Worm (Caenorhabditis elegans) whole organism, young adult: ENCODE data around the gene flp-18.
A peak's percentile ranks its signal among the peaks of the same experiment; 100 is the strongest.

ENCODE experiments used
- C17E4.6 ChIP-seq: fragments of 200-800 bp; sonication (Bioruptor generic); IDR thresholded peaks from 2 replicates; pipeline ENCODE4 v1.3.6; 2022; ENCODE audit warnings: missing genetic modification reagents, missing genetic modification characterization, missing compliant biosample characterization
- F10E7.11 ChIP-seq: sonication (generic microtip); optimal IDR thresholded peaks from 2 replicates; lab custom pipeline; 2017; ENCODE audit warnings: mild to moderate bottlenecking, missing genetic modification characterization, moderate library complexity, missing compliant biosample characterization
- F23B12.7 ChIP-seq: sonication (generic microtip); optimal IDR thresholded peaks from 2 replicates; lab custom pipeline; 2017; ENCODE audit warnings: missing genetic modification characterization, mild to moderate bottlenecking, missing compliant biosample characterization, antibody characterized with exemption, moderate library complexity; ENCODE audit not compliant: insufficient read depth
- F33H1.4 ChIP-seq: fragments of 200-800 bp; sonication (Bioruptor generic); IDR thresholded peaks from 2 replicates; pipeline ENCODE4 v1.3.6; 2022; ENCODE audit warnings: missing genetic modification reagents, missing genetic modification characterization, missing compliant biosample characterization
- F39B2.1 ChIP-seq: fragments of 200-800 bp; sonication (Bioruptor generic); IDR thresholded peaks from 2 replicates; pipeline ENCODE4 v1.3.6; 2022; ENCODE audit warnings: missing genetic modification reagents, missing genetic modification characterization, missing compliant biosample characterization
- F57A8.1 ChIP-seq: fragments of 200-800 bp; sonication (Bioruptor generic); optimal IDR thresholded peaks from 2 replicates; lab custom pipeline; 2018; ENCODE audit warnings: mild to moderate bottlenecking, missing genetic modification characterization, moderate library complexity, missing compliant biosample characterization
- K12H6.12 ChIP-seq: fragments of 200-800 bp; sonication (Bioruptor generic); optimal IDR thresholded peaks from 2 replicates; lab custom pipeline; 2018; ENCODE audit warnings: mild to moderate bottlenecking, missing genetic modification characterization, missing compliant biosample characterization
- T26A5.8 ChIP-seq: sonication (generic microtip); optimal IDR thresholded peaks from 2 replicates; lab custom pipeline; 2016; ENCODE audit warnings: missing genetic modification characterization, missing compliant biosample characterization
- Y53F4B.3 ChIP-seq: fragments of 200-800 bp; sonication (Bioruptor generic); IDR thresholded peaks from 2 replicates; pipeline ENCODE4 v1.3.6; 2022; ENCODE audit warnings: missing genetic modification reagents, missing genetic modification characterization, missing compliant biosample characterization
- Y53G8AR.9 ChIP-seq: fragments of 200-800 bp; sonication (Bioruptor generic); conservative IDR thresholded peaks from 2 replicates; pipeline ENCODE4 v1.3.6; 2022; ENCODE audit warnings: missing genetic modification reagents, missing genetic modification characterization, missing compliant biosample characterization
- Y67H2A.10 ChIP-seq: fragments of 200-800 bp; sonication (Bioruptor generic); conservative IDR thresholded peaks from 2 replicates; pipeline ENCODE4 v1.3.6; 2022; ENCODE audit warnings: missing genetic modification reagents, missing genetic modification characterization, missing compliant biosample characterization
- Y95B8A.8 ChIP-seq: fragments of 200-800 bp; sonication (Bioruptor generic); IDR thresholded peaks from 2 replicates; pipeline ENCODE4 v1.3.6; 2022; ENCODE audit warnings: missing genetic modification reagents, missing genetic modification characterization, missing compliant biosample characterization
- ZK185.1 ChIP-seq: sonication (generic microtip); optimal IDR thresholded peaks from 2 replicates; lab custom pipeline; 2016; ENCODE audit warnings: mild to moderate bottlenecking, missing genetic modification characterization, missing compliant biosample characterization; ENCODE audit not compliant: poor library complexity, severe bottlenecking
- akir-1 ChIP-seq: fragments of 200-800 bp; sonication (Bioruptor generic); optimal IDR thresholded peaks from 2 replicates; lab custom pipeline; 2018; ENCODE audit warnings: mild to moderate bottlenecking, missing genetic modification characterization, moderate library complexity, missing compliant biosample characterization
- atf-7 ChIP-seq: sonication (generic microtip); optimal IDR thresholded peaks from 2 replicates; lab custom pipeline; 2017; ENCODE audit warnings: mild to moderate bottlenecking, missing genetic modification characterization, missing compliant biosample characterization
- athp-1 ChIP-seq: sonication (generic microtip); optimal IDR thresholded peaks from 2 replicates; lab custom pipeline; 2017; ENCODE audit warnings: mild to moderate bottlenecking, missing genetic modification characterization, missing compliant biosample characterization
- bed-1 ChIP-seq: fragments of 200-800 bp; sonication (Bioruptor generic); IDR thresholded peaks from 2 replicates; pipeline ENCODE4 v1.3.6; 2022; ENCODE audit warnings: missing genetic modification reagents, missing genetic modification characterization, missing compliant biosample characterization
- ceh-100 ChIP-seq: fragments of 200-800 bp; sonication (Bioruptor generic); IDR thresholded peaks from 2 replicates; pipeline ENCODE4 v1.3.6; 2022; ENCODE audit warnings: missing genetic modification reagents, missing genetic modification characterization, missing compliant biosample characterization
- chd-7 ChIP-seq: sonication (generic microtip); optimal IDR thresholded peaks from 2 replicates; lab custom pipeline; 2016; ENCODE audit warnings: mild to moderate bottlenecking, missing genetic modification characterization, moderate library complexity, missing compliant biosample characterization
- dox-1 ChIP-seq: fragments of 200-800 bp; sonication (Bioruptor generic); IDR thresholded peaks from 2 replicates; pipeline ENCODE4 v1.3.6; 2022; ENCODE audit warnings: missing genetic modification reagents, missing genetic modification characterization, missing compliant biosample characterization
- dpl-1 ChIP-seq: fragments of 150-350 bp; optimal IDR thresholded peaks from 2 replicates; lab custom pipeline; 2014; ENCODE audit warnings: missing biosample characterization, missing genetic modification reagents, missing genetic modification characterization
- egl-18 ChIP-seq: fragments of 200-800 bp; sonication (Bioruptor generic); IDR thresholded peaks from 2 replicates; pipeline ENCODE4 v1.3.6; 2022; ENCODE audit warnings: missing genetic modification reagents, missing genetic modification characterization, missing compliant biosample characterization
- ekl-4 ChIP-seq: fragments of 200-800 bp; sonication (Bioruptor generic); IDR thresholded peaks from 2 replicates; pipeline ENCODE4 v1.3.6; 2022; ENCODE audit warnings: missing genetic modification reagents, missing genetic modification characterization, missing compliant biosample characterization
- him-1 ChIP-seq: sonication (generic microtip); optimal IDR thresholded peaks from 2 replicates; lab custom pipeline; 2016; ENCODE audit warnings: missing genotype, missing genetic modification reagents, missing genetic modification characterization, missing compliant biosample characterization
- hlh-12 ChIP-seq: sonication (generic microtip); optimal IDR thresholded peaks from 2 replicates; lab custom pipeline; 2016; ENCODE audit warnings: missing genetic modification characterization, missing compliant biosample characterization
- hlh-26 ChIP-seq: fragments of 200-800 bp; sonication (Bioruptor generic); conservative IDR thresholded peaks from 2 replicates; pipeline ENCODE4 v1.3.6; 2022; ENCODE audit warnings: missing genetic modification reagents, missing genetic modification characterization, missing compliant biosample characterization
- hmg-1.2 ChIP-seq: fragments of 200-800 bp; sonication (Bioruptor generic); IDR thresholded peaks from 2 replicates; pipeline ENCODE4 v1.3.6; 2022; ENCODE audit warnings: missing genetic modification reagents, missing genetic modification characterization, missing compliant biosample characterization
- let-607 ChIP-seq, 2 experiments: fragments of 200-800 bp in 1 of 2; sonication (Bioruptor generic) in 1 of 2; sonication (generic microtip) in 1 of 2; optimal IDR thresholded peaks; 2 replicates each; lab custom pipeline; 2016 to 2018; ENCODE audit warnings: mild to moderate bottlenecking in 2 of 2, missing compliant biosample characterization in 2 of 2, missing genetic modification characterization in 2 of 2, moderate library complexity in 2 of 2, missing genotype in 1 of 2
- lin-35 ChIP-seq, 3 experiments: fragments of 150-350 bp in 2 of 3; sonication (generic microtip) in 1 of 3; optimal IDR thresholded peaks; 2 replicates each; lab custom pipeline; 2014 to 2018; ENCODE audit warnings: missing biosample characterization in 3 of 3, missing genetic modification characterization in 3 of 3, missing genetic modification reagents in 3 of 3
- lir-1 ChIP-seq: fragments of 200-800 bp; sonication (Bioruptor generic); conservative IDR thresholded peaks from 2 replicates; pipeline ENCODE4 v1.3.6; 2022; ENCODE audit warnings: missing genetic modification reagents, missing genetic modification characterization, missing compliant biosample characterization
- lsy-27 ChIP-seq: sonication (generic microtip); optimal IDR thresholded peaks from 2 replicates; lab custom pipeline; 2017; ENCODE audit warnings: missing genetic modification characterization, mild to moderate bottlenecking, missing compliant biosample characterization, antibody characterized with exemption, missing genotype, borderline replicate concordance; ENCODE audit not compliant: insufficient read depth
- madf-6 ChIP-seq: fragments of 200-800 bp; sonication (Bioruptor generic); IDR thresholded peaks from 2 replicates; pipeline ENCODE4 v1.3.6; 2022; ENCODE audit warnings: missing genetic modification reagents, missing genetic modification characterization, missing compliant biosample characterization
- mes-4 ChIP-seq: sonication (generic microtip); optimal IDR thresholded peaks from 2 replicates; lab custom pipeline; 2016; ENCODE audit warnings: missing genotype, missing genetic modification characterization, missing compliant biosample characterization
- nfya-1 ChIP-seq: sonication (generic microtip); optimal IDR thresholded peaks from 2 replicates; lab custom pipeline; 2017; ENCODE audit warnings: antibody characterized with exemption, missing compliant biosample characterization, missing genetic modification characterization, borderline replicate concordance; ENCODE audit not compliant: insufficient read depth
- nhr-27 ChIP-seq: fragments of 200-800 bp; sonication (Bioruptor generic); optimal IDR thresholded peaks from 2 replicates; lab custom pipeline; 2018; ENCODE audit warnings: mild to moderate bottlenecking, missing genetic modification characterization, moderate library complexity, missing compliant biosample characterization
- nhr-80 ChIP-seq: sonication (generic microtip); optimal IDR thresholded peaks from 2 replicates; lab custom pipeline; 2016; ENCODE audit warnings: missing genetic modification characterization, missing compliant biosample characterization
- rec-8 ChIP-seq, 2 experiments: sonication (generic microtip); optimal IDR thresholded peaks; 2 replicates each; lab custom pipeline; 2016; ENCODE audit warnings: mild to moderate bottlenecking in 2 of 2, missing genetic modification characterization in 2 of 2, missing genetic modification reagents in 2 of 2, missing genotype in 2 of 2, missing biosample characterization in 1 of 2, missing compliant biosample characterization in 1 of 2, moderate library complexity in 1 of 2
- snpc-1.1 ChIP-seq: sonication (generic microtip); optimal IDR thresholded peaks from 2 replicates; lab custom pipeline; 2017; ENCODE audit warnings: missing genetic modification characterization, mild to moderate bottlenecking, missing compliant biosample characterization, antibody characterized with exemption, moderate library complexity, missing genotype, missing genetic modification reagents; ENCODE audit not compliant: insufficient read depth
- snpc-3.4 ChIP-seq: sonication (generic microtip); optimal IDR thresholded peaks from 2 replicates; lab custom pipeline; 2017; ENCODE audit warnings: missing genetic modification characterization, mild to moderate bottlenecking, missing compliant biosample characterization, antibody characterized with exemption, moderate library complexity, missing genotype, missing genetic modification reagents
- snpc-4 ChIP-seq, 5 experiments: fragments of 150-350 bp in 1 of 5; sonication (generic microtip) in 4 of 5; optimal IDR thresholded peaks; 2 replicates each; lab custom pipeline; 2014 to 2018; ENCODE audit warnings: missing genetic modification characterization in 5 of 5, missing biosample characterization in 3 of 5, antibody characterized with exemption in 2 of 5, mild to moderate bottlenecking in 2 of 5, missing compliant biosample characterization in 2 of 5, missing genotype in 2 of 5, moderate library complexity in 2 of 5, missing genetic modification reagents in 1 of 5
- unc-130 ChIP-seq: sonication (generic microtip); optimal IDR thresholded peaks from 2 replicates; lab custom pipeline; 2016; ENCODE audit warnings: missing genetic modification reagents, missing genetic modification characterization, missing compliant biosample characterization
- unc-62 ChIP-seq: fragments of 150-350 bp; optimal IDR thresholded peaks from 2 replicates; lab custom pipeline; 2014; ENCODE audit warnings: missing biosample characterization, missing genetic modification reagents, missing genetic modification characterization
- ztf-28 ChIP-seq: fragments of 200-800 bp; sonication (Bioruptor generic); IDR thresholded peaks from 2 replicates; pipeline ENCODE4 v1.3.6; 2022; ENCODE audit warnings: missing genetic modification reagents, missing genetic modification characterization, missing compliant biosample characterization
- ztf-3 ChIP-seq: fragments of 200-800 bp; sonication (Bioruptor generic); optimal IDR thresholded peaks from 2 replicates; lab custom pipeline; 2018; ENCODE audit warnings: mild to moderate bottlenecking, missing genetic modification characterization, missing compliant biosample characterization

The flp-18 gene

DNA sequence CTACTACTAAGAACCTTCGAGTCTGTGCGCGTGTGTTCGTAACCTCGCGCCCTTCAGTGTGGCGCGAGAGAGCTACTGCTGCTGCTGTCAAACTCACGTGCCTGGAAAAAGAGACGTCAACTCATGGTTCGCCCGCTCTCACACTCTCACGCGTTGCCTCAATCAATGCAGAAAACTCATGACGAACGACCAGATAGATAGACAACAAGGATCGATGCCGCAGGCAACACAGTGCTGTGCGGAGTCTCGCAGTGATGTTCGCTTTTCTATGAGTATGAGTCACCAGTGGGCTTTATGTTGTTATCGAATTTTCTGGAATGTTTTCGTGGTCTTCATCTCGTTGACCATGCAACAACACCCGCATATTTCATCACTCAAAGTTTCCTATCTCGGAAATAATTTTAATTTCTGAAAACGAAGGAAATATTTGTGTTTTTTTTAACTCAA is 46.8 kb downstream of the flp-18 start (continued):
- TF ChIP-seq C17E4.6 (GFP tag; lab: Robert Waterston, UW) (peak; percentile 13; the same call in 1 of the 2 replicates), T26A5.8 (no peak), dpl-1 (GFP tag; lab: Kevin White, UChicago) (no peak), him-1 (no peak), rec-8 (tag; optimal IDR thresholded peaks at IDR 0.05; lab: Kevin White, UChicago) (no peak), nfya-1 (no peak)

DNA sequence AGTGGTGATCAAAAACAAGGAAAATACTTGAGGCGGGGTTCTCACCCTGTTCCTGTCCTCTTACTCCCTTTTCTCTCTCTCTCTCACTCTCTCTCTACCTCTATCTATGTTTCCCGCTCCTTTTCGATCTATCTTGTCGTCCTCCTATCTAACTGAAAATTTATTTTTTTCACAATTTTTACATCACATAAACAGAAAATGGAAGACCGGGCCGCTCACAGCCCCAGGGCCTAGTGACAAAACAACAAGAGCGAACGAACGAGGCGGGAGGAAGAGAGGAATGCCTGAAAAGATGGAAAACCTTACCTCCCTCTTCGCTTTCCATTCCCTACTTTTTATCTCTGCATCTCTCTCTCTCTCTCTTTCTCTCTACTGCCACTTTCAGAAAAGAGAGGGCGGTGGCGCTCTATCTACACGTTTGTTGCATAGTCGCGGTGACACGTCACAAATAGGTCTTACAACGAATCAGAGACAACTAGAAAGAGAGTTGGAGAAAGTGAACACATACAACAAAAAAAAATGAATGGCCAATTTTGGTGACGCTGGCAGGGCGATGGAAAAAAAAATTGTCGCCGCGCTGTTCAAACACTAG is 47.5 kb downstream of the flp-18 start:
- TF ChIP-seq hlh-26 (GFP tag; lab: Robert Waterston, UW) (no peak), K12H6.12 (no peak), F39B2.1 (GFP tag; lab: Robert Waterston, UW) (no peak), unc-130 (GFP tag; lab: Kevin White, UChicago) (no peak), hlh-12 (tag; lab: Kevin White, UChicago) (no peak), lsy-27 (tag; lab: Kevin White, UChicago) (no peak), nhr-27 (tag; lab: Kevin White, UChicago) (no peak), Y95B8A.8 (GFP tag; lab: Robert Waterston, UW) (no peak), ZK185.1 (tag; lab: Kevin White, UChicago) (peak; percentile 21), dox-1 (GFP tag; lab: Robert Waterston, UW) (no peak), bed-1 (GFP tag; lab: Robert Waterston, UW) (no peak), hmg-1.2 (peak; percentile 28; the same call in 1 of the 2 replicates), athp-1 (tag; lab: Kevin White, UChicago) (no peak), nhr-80 (peak; percentile 4), egl-18 (GFP tag; lab: Robert Waterston, UW) (no peak), snpc-3.4 (tag; lab: Kevin White, UChicago) (no peak), snpc-4 (GFP tag; optimal IDR thresholded peaks at IDR 0.05; lab: Kevin White, UChicago) (no peak), snpc-4 (tag; optimal IDR thresholded peaks at IDR 0.05; lab: Kevin White, UChicago) (no peak), ztf-28 (GFP tag; lab: Robert Waterston, UW) (no peak), ztf-3 (GFP tag; lab: Kevin White, UChicago) (no peak), chd-7 (no peak), Y67H2A.10 (GFP tag; lab: Robert Waterston, UW) (no peak), T26A5.8 (no peak), C17E4.6 (GFP tag; lab: Robert Waterston, UW) (no peak), Y53G8AR.9 (no peak), let-607 (tag; optimal IDR thresholded peaks at IDR 0.05; lab: Kevin White, UChicago) (peak; percentile 49 to 58), F10E7.11 (tag; lab: Kevin White, UChicago) (no peak), unc-62 (GFP tag; lab: Kevin White, UChicago) (no peak), lir-1 (no peak), ceh-100 (GFP tag; lab: Robert Waterston, UW) (no peak), akir-1 (GFP tag; lab: Kevin White, UChicago) (no peak), F57A8.1 (GFP tag; lab: Kevin White, UChicago) (no peak), atf-7 (tag; lab: Kevin White, UChicago) (no peak), Y53F4B.3 (GFP tag; lab: Robert Waterston, UW) (no peak), nfya-1 (no peak), ekl-4 (GFP tag; lab: Robert Waterston, UW) (0 out of 2 replicates have a peak, but pooled peaks have one; percentile 8), madf-6 (no peak), snpc-1.1 (tag; lab: Kevin White, UChicago) (no peak), mes-4 (no peak), F23B12.7 (tag; lab: Kevin White, UChicago) (peak; percentile 15), lin-35 (GFP tag; optimal IDR thresholded peaks at IDR 0.05; lab: Kevin White, UChicago) (peak in 1 of 3 experiments; percentile 7), F33H1.4 (GFP tag; lab: Robert Waterston, UW) (no peak)
